Worm (Caenorhabditis elegans) whole organism, dauer: ENCODE results near the gene F14H3.3.

ENCODE experiments used
- unc-62 ChIP-seq: sonication (generic microtip); optimal IDR thresholded peaks from 2 replicates; lab custom pipeline; 2017; ENCODE audit warnings: missing biosample characterization, missing genetic modification reagents, missing genetic modification characterization

Gene F14H3.3

DNA sequence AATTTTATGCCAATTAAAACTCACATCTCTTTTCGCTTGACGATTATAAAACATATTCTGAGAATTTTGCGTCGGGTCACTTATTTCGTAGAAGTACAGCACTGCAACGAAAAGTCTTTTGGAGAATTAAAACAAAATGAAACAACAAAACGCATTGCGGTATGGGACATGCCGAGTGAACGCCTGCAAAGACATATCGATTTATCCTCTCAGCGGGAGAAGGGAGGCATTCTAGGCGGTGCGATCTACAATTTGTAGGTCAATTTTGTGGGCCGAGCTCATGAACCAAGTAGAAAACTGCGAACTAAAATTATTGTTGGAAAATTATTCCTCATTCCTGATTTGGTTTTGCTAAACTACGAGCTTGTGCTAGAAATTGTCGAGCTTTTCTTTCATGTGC lies at the start of gene F14H3.3:
Gene F14H3.3 (minus strand): TSS at position 101 of the 400 bp plus-strand sequence.
- no peak for TF ChIP-seq unc-62 (GFP tag; lab: Kevin White, UChicago)

DNA sequence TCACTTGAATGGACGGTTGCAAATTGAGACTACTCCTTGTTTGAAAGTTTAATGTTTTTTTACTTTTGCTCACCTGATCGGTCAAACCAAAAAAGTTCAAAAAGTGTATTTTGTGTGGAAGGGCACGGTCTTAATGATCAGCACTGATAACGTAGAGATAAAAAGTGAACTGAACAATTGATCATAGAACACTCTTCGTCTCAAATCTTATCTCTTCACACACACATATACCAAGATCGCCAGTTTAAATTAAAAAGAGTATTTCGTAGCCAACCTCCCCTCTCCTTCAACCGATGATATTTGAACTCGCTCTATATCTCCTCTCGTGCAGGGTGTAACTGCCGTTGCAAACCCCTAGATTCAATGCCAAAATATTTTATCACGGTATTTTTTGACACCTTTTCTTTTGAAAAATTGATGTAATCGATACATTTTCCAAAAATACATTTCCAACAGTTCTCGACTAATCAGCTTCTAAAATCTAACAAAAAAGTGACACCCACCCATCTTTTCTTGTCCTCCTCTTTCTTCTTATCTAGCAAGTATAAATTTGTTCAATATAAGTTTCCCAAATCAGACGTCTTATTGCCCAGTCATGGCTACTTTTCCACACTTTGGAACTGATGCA lies 46.9 kb upstream of the F14H3.3 start, which contains the start of gene cth-1:
Gene cth-1 (plus strand): TSS at position 578 of the 628 bp plus-strand sequence.
- TF ChIP-seq unc-62 (GFP tag; lab: Kevin White, UChicago) = no peak

ce11 chrV:16099441-16099840 lies 46.2 kb upstream of the F14H3.3 start, which contains the start of gene str-7:
str-7 (minus strand) TSS chrV:16099541.
- TF ChIP-seq unc-62 (GFP tag; lab: Kevin White, UChicago) = no peak

- TF ChIP-seq unc-62 (GFP tag; lab: Kevin White, UChicago) = no peak
Measured at ce11 chrV:16094862-16095261, 41.6 kb upstream of the F14H3.3 start.

ce11 chrV:16094284-16094683 lies 41.0 kb upstream of the F14H3.3 start, which contains the start of gene F22B8.7:
F22B8.7 (plus strand) TSS chrV:16094584.
- TF ChIP-seq unc-62 (GFP tag; lab: Kevin White, UChicago) = no peak

DNA sequence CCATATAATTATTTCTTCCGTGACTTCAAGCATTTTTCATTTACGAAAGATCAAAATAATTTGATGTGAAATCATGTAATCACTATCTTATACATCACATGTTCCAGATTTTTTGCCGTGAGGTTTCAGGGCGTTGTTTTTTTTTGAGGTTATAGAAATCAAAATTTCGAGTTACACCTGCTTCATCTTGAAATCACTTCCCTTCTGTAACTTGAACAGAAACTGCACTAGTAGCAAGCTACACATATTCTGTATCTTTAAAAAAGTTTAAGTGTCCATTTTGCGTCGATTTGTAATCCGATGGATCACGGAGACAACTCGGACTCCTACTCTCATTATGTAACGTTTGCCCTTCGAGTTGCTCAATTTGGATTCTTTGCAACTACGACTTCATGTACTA lies 37.4 kb upstream of the F14H3.3 start, which contains the start of gene F22B8.3:
Gene F22B8.3 (plus strand): TSS at position 301 of the 400 bp plus-strand sequence.
- no peak for TF ChIP-seq unc-62 (GFP tag; lab: Kevin White, UChicago)

DNA sequence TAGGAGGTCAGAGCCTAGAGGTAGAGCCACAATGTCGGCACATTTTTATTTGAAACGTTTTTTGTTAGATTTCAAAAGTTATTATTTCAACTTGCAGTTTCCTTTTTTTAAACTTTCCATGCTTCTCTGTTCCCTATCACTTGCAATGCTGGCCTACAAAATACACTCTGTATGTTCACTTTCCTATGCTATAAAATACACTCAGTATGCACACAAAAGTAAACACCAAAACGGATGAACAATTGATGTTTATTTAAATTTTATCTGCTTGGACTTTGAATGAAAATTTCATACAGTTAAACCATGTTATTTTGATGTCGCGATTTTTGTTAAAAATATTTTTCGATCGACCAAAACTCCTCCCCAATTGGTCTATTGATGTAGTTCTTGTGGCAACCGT lies 27.4 kb upstream of the F14H3.3 start:
- no peak for TF ChIP-seq unc-62 (GFP tag; lab: Kevin White, UChicago)

DNA sequence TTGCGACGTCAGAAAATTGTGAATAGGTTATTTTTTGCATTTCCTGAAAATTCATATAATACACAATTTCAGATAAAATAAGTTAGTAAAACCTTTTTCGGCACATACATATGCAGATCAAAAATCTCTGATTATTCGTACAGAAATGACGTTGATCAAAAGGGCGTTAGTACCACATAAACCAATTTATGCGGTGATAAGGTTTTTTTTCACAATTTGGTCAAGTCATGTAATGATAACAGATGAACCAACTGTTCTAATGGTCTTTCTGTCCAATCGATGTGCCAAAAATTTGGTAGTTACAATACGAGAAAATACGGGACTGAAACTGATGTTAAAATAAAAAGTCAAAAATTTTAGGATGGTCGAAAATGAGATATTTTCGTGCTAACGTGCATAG lies 26.8 kb upstream of the F14H3.3 start:
- no peak for TF ChIP-seq unc-62 (GFP tag; lab: Kevin White, UChicago)

DNA sequence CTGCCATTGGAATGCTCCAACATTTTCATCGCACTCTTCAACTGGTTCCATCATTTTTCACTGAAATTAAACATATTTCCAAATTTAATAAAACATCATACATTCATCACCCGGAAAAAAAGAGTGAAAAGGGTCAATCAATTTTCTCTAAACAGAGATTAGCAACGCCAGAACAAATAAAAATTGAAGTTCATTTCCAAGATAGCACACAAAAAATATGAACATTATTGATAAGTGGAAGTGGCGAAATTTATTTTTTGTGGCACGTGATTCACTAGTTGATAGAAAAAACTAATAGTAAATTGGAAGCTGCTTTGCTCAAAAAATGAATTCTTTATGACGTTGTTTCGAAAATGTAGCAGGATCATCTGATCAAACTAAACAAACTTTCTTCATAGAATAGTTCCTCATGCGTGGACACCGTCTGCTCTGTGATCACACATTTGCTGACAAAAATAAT lies 22.0 kb upstream of the F14H3.3 start, which contains the start of the genes F14H3.12 and srj-29:
Gene F14H3.12 (minus strand): TSS at position 74 of the 460 bp plus-strand sequence.
Gene srj-29 (plus strand): TSS at position 410 of the 460 bp plus-strand sequence.
- no peak for TF ChIP-seq unc-62 (GFP tag; lab: Kevin White, UChicago)

- no peak for TF ChIP-seq unc-62 (GFP tag; lab: Kevin White, UChicago)
Measured at ce11 chrV:16073856-16074255, 20.6 kb upstream of the F14H3.3 start, which contains the start of gene srj-10. srj-10 (minus strand) TSS chrV:16073956.

ce11 chrV:16071167-16071566 lies 17.9 kb upstream of the F14H3.3 start, which contains the start of gene nhr-176:
nhr-176 (plus strand) TSS chrV:16071325.
- no peak for TF ChIP-seq unc-62 (GFP tag; lab: Kevin White, UChicago)

ce11 chrV:16068938-16069337 lies 15.7 kb upstream of the F14H3.3 start, which contains the start of gene cyp-35D1:
cyp-35D1 (plus strand) TSS chrV:16069238.
- no peak for TF ChIP-seq unc-62 (GFP tag; lab: Kevin White, UChicago)

DNA sequence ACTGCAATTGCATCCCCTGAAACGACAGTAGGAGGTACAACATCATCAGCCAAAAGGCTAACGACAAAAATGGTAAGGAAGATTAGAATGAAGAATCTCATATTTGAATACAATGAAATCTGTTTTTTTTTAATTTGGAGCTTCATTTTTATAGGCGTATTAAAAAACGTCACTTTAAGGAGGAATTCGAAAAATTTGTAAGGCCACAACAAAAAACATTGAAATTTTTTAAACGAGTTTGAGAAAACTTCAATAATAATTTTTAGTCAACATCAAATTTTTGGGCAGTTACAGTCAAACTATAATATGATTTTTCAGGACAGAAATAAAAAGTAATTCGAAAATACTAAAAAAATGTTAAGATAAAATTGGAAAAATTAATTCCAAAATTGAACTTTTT lies 9.5 kb upstream of the F14H3.3 start, which contains the start of gene F14H3.14:
Gene F14H3.14 (minus strand): TSS at position 101 of the 400 bp plus-strand sequence.
- no peak for TF ChIP-seq unc-62 (GFP tag; lab: Kevin White, UChicago)

- no peak for TF ChIP-seq unc-62 (GFP tag; lab: Kevin White, UChicago)
Measured at ce11 chrV:16061993-16062392, 8.7 kb upstream of the F14H3.3 start, which contains the start of gene fbxa-100. fbxa-100 (minus strand) TSS chrV:16062093.

ce11 chrV:16060135-16060534 lies 6.9 kb upstream of the F14H3.3 start, which contains the start of gene F14H3.15:
F14H3.15 (minus strand) TSS chrV:16060235.
- no peak for TF ChIP-seq unc-62 (GFP tag; lab: Kevin White, UChicago)

- no peak for TF ChIP-seq unc-62 (GFP tag; lab: Kevin White, UChicago)
Measured at ce11 chrV:16058872-16059271, 5.6 kb upstream of the F14H3.3 start, which contains the start of gene F14H3.6. F14H3.6 (minus strand) TSS chrV:16058893.
